Fruit fly (Drosophila melanogaster): ENCODE data around the gene CG14034.

DNA sequence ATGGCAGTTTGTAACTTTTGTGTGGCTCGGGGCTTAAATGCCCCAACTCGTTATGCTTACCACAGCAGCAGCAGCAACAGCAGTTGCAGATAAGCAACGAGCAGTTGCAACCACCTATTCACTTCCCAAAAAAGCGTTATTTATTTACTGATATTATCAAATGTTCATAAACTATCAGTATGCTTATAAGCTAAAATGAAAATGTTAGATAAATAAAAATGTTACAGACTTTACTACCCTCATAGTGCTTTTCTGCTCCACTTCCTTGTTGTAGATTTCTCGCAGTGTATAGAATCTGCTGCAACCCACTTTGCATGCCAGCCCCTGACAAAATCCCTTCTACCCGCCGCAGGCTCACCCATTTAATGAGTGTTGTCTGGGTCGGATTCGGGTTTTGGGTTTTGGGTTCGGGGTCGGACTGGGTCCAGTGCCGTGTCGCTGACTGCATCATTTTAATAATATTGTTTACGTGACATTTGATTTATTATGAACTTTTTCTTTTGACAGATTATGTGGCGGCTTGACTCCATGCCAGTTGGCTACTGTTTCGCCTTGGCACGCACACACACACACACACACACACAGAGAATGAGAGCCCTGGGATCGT lies 37.9 kb upstream of the CG14034 start:
- TF ChIP-seq CTCF (optimal IDR thresholded peaks at IDR 0.05) (no peak), CG8478 (optimal IDR thresholded peaks at IDR 0.05) (no peak)

All from S2 (cell line).